Worm (Caenorhabditis elegans) whole organism, L2 larva: ENCODE results near the gene F13A7.14.

ENCODE experiments used
- C34F6.9 ChIP-seq: fragments of 150-350 bp; optimal IDR thresholded peaks from 2 replicates; lab custom pipeline; 2014; ENCODE audit warnings: missing biosample characterization, missing genetic modification characterization
- F13H6.1 ChIP-seq: sonication (generic microtip); optimal IDR thresholded peaks from 2 replicates; lab custom pipeline; 2016; ENCODE audit warnings: missing genetic modification characterization, missing compliant biosample characterization
- R02D3.7 ChIP-seq: fragments of 150-350 bp; optimal IDR thresholded peaks from 2 replicates; lab custom pipeline; 2014; ENCODE audit warnings: missing biosample characterization, missing genetic modification characterization
- Y55F3AM.14 ChIP-seq: fragments of 200-800 bp; sonication (Bioruptor generic); optimal IDR thresholded peaks from 2 replicates; lab custom pipeline; 2018; ENCODE audit warnings: mild to moderate bottlenecking, missing genetic modification characterization, missing compliant biosample characterization
- ZK546.5 ChIP-seq: sonication (generic microtip); optimal IDR thresholded peaks from 2 replicates; lab custom pipeline; 2017; ENCODE audit warnings: missing biosample characterization, missing genetic modification characterization
- alr-1 ChIP-seq: fragments of 150-350 bp; optimal IDR thresholded peaks from 2 replicates; lab custom pipeline; 2014; ENCODE audit warnings: missing biosample characterization, missing genetic modification characterization
- aly-2 ChIP-seq: fragments of 150-350 bp; optimal IDR thresholded peaks from 2 replicates; lab custom pipeline; 2014; ENCODE audit warnings: missing biosample characterization, missing genetic modification characterization
- ama-1 ChIP-seq: fragments of 150-350 bp; optimal IDR thresholded peaks from 2 replicates; lab custom pipeline; 2018; ENCODE audit warnings: inconsistent platforms
- blmp-1 ChIP-seq: sonication (generic microtip); optimal IDR thresholded peaks from 2 replicates; lab custom pipeline; 2017; ENCODE audit warnings: missing genetic modification characterization, mild to moderate bottlenecking, missing compliant biosample characterization, antibody characterized with exemption, moderate library complexity; ENCODE audit not compliant: insufficient read depth
- ceh-16 ChIP-seq: fragments of 150-350 bp; optimal IDR thresholded peaks from 2 replicates; lab custom pipeline; 2014; ENCODE audit warnings: missing biosample characterization, missing genetic modification characterization
- ceh-82 ChIP-seq: fragments of 150-350 bp; optimal IDR thresholded peaks from 2 replicates; lab custom pipeline; 2014; ENCODE audit warnings: missing biosample characterization, missing genetic modification characterization
- crh-2 ChIP-seq: sonication (generic microtip); optimal IDR thresholded peaks from 2 replicates; lab custom pipeline; 2017; ENCODE audit warnings: missing biosample characterization, missing genetic modification characterization
- dmd-4 ChIP-seq: sonication (generic microtip); optimal IDR thresholded peaks from 2 replicates; lab custom pipeline; 2017; ENCODE audit warnings: missing biosample characterization, missing genetic modification characterization
- egl-27 ChIP-seq: sonication (generic microtip); optimal IDR thresholded peaks from 3 replicates; lab custom pipeline; 2017; ENCODE audit warnings: missing biosample characterization, missing genetic modification reagents, missing genetic modification characterization
- elt-1 ChIP-seq: fragments of 150-350 bp; optimal IDR thresholded peaks from 2 replicates; lab custom pipeline; 2014; ENCODE audit warnings: missing biosample characterization, missing genetic modification characterization
- elt-3 ChIP-seq: sonication (generic microtip); optimal IDR thresholded peaks from 2 replicates; lab custom pipeline; 2017; ENCODE audit warnings: missing biosample characterization, missing genetic modification characterization
- fos-1 ChIP-seq: fragments of 150-350 bp; optimal IDR thresholded peaks from 2 replicates; lab custom pipeline; 2014; ENCODE audit warnings: missing biosample characterization, missing genetic modification characterization
- gmeb-1 ChIP-seq: fragments of 150-350 bp; optimal IDR thresholded peaks from 2 replicates; lab custom pipeline; 2014; ENCODE audit warnings: missing biosample characterization, missing genetic modification characterization
- lin-11 ChIP-seq: fragments of 150-350 bp; sonication (generic microtip); optimal IDR thresholded peaks from 2 replicates; lab custom pipeline; 2014; ENCODE audit warnings: missing biosample characterization, missing genetic modification characterization, inconsistent platforms, mixed read lengths
- lin-13 ChIP-seq: fragments of 150-350 bp; optimal IDR thresholded peaks from 2 replicates; lab custom pipeline; 2014; ENCODE audit warnings: missing biosample characterization, missing genetic modification reagents, missing genetic modification characterization
- lin-39 ChIP-seq: fragments of 150-350 bp; optimal IDR thresholded peaks from 2 replicates; lab custom pipeline; 2014; ENCODE audit warnings: missing biosample characterization, missing genetic modification reagents, missing genetic modification characterization
- lsy-2 ChIP-seq, 2 experiments: fragments of 150-350 bp in 1 of 2; sonication (generic microtip) in 1 of 2; optimal IDR thresholded peaks; 2 replicates each; lab custom pipeline; 2014 to 2017; ENCODE audit warnings: missing biosample characterization in 2 of 2, missing genetic modification characterization in 2 of 2
- mab-5 ChIP-seq: fragments of 150-350 bp; optimal IDR thresholded peaks from 2 replicates; lab custom pipeline; 2014; ENCODE audit warnings: missing biosample characterization, missing genetic modification characterization
- mbf-1 ChIP-seq: sonication (generic microtip); optimal IDR thresholded peaks from 2 replicates; lab custom pipeline; 2017; ENCODE audit warnings: missing biosample characterization, missing genetic modification characterization
- mdl-1 ChIP-seq, 2 experiments: fragments of 150-350 bp in 1 of 2; sonication (generic microtip) in 1 of 2; optimal IDR thresholded peaks; 2 replicates each; lab custom pipeline; 2017; ENCODE audit warnings: missing biosample characterization in 2 of 2, missing genetic modification characterization in 2 of 2
- nhr-10 ChIP-seq: sonication (generic microtip); optimal IDR thresholded peaks from 2 replicates; lab custom pipeline; 2017; ENCODE audit warnings: missing biosample characterization, missing genetic modification characterization
- nhr-11 ChIP-seq: fragments of 150-350 bp; optimal IDR thresholded peaks from 2 replicates; lab custom pipeline; 2014; ENCODE audit warnings: missing biosample characterization, missing genetic modification characterization
- nhr-12 ChIP-seq: fragments of 150-350 bp; optimal IDR thresholded peaks from 2 replicates; lab custom pipeline; 2014; ENCODE audit warnings: missing biosample characterization, missing genetic modification characterization
- nhr-129 ChIP-seq: fragments of 150-350 bp; optimal IDR thresholded peaks from 2 replicates; lab custom pipeline; 2014; ENCODE audit warnings: missing biosample characterization, missing genetic modification characterization
- nhr-21 ChIP-seq: fragments of 150-350 bp; optimal IDR thresholded peaks from 2 replicates; lab custom pipeline; 2014; ENCODE audit warnings: missing biosample characterization, missing genetic modification characterization
- nhr-23 ChIP-seq: fragments of 150-350 bp; optimal IDR thresholded peaks from 2 replicates; lab custom pipeline; 2014; ENCODE audit warnings: missing biosample characterization, missing genetic modification reagents, missing genetic modification characterization
- nhr-237 ChIP-seq: fragments of 150-350 bp; optimal IDR thresholded peaks from 2 replicates; lab custom pipeline; 2014; ENCODE audit warnings: missing biosample characterization, missing genetic modification characterization
- nhr-25 ChIP-seq: fragments of 150-350 bp; sonication (generic microtip); optimal IDR thresholded peaks from 3 replicates; lab custom pipeline; 2014; ENCODE audit warnings: missing biosample characterization, missing genetic modification characterization
- nhr-6 ChIP-seq: fragments of 150-350 bp; optimal IDR thresholded peaks from 2 replicates; lab custom pipeline; 2014; ENCODE audit warnings: missing biosample characterization, missing genetic modification characterization
- nhr-77 ChIP-seq: fragments of 150-350 bp; optimal IDR thresholded peaks from 2 replicates; lab custom pipeline; 2014; ENCODE audit warnings: missing biosample characterization, missing genetic modification characterization
- peb-1 ChIP-seq: fragments of 150-350 bp; optimal IDR thresholded peaks from 2 replicates; lab custom pipeline; 2014; ENCODE audit warnings: missing biosample characterization, missing genetic modification characterization
- sem-4 ChIP-seq: fragments of 150-350 bp; optimal IDR thresholded peaks from 2 replicates; lab custom pipeline; 2014; ENCODE audit warnings: missing biosample characterization, missing genetic modification reagents, missing genetic modification characterization
- skn-1 ChIP-seq: sonication (generic microtip); optimal IDR thresholded peaks from 2 replicates; lab custom pipeline; 2017; ENCODE audit warnings: missing biosample characterization, missing genetic modification characterization
- sma-3 ChIP-seq: sonication (generic microtip); optimal IDR thresholded peaks from 2 replicates; lab custom pipeline; 2016; ENCODE audit warnings: missing genetic modification reagents, missing genetic modification characterization, missing compliant biosample characterization
- sma-9 ChIP-seq, 2 experiments: fragments of 150-350 bp in 1 of 2; sonication (generic microtip) in 1 of 2; optimal IDR thresholded peaks; 2 replicates each; lab custom pipeline; 2014 to 2016; ENCODE audit warnings: missing genetic modification characterization in 2 of 2, mild to moderate bottlenecking in 1 of 2, missing biosample characterization in 1 of 2, missing compliant biosample characterization in 1 of 2, missing genetic modification reagents in 1 of 2, moderate library complexity in 1 of 2
- snpc-4 ChIP-seq: fragments of 150-350 bp; optimal IDR thresholded peaks from 2 replicates; lab custom pipeline; 2014; ENCODE audit warnings: missing biosample characterization, missing genetic modification characterization
- unc-39 ChIP-seq: fragments of 150-350 bp; optimal IDR thresholded peaks from 2 replicates; lab custom pipeline; 2014; ENCODE audit warnings: missing biosample characterization, missing genetic modification characterization
- unc-55 ChIP-seq: fragments of 150-350 bp; sonication (generic microtip); optimal IDR thresholded peaks from 3 replicates; lab custom pipeline; 2014; ENCODE audit warnings: missing biosample characterization, missing genetic modification reagents, missing genetic modification characterization
- unc-62 ChIP-seq: fragments of 150-350 bp; optimal IDR thresholded peaks from 2 replicates; lab custom pipeline; 2014; ENCODE audit warnings: missing biosample characterization, missing genetic modification reagents, missing genetic modification characterization
- zag-1 ChIP-seq: fragments of 150-350 bp; optimal IDR thresholded peaks from 2 replicates; lab custom pipeline; 2014; ENCODE audit warnings: missing biosample characterization, missing genetic modification characterization
- ztf-1 ChIP-seq: fragments of 200-800 bp; sonication (Bioruptor generic); conservative IDR thresholded peaks from 2 replicates; pipeline ENCODE4 v1.3.6; 2022; ENCODE audit warnings: missing genetic modification characterization, missing compliant biosample characterization
- ztf-11 ChIP-seq: sonication (generic microtip); optimal IDR thresholded peaks from 2 replicates; lab custom pipeline; 2017; ENCODE audit warnings: missing biosample characterization, missing genetic modification characterization
- ztf-4 ChIP-seq: fragments of 150-350 bp; optimal IDR thresholded peaks from 2 replicates; lab custom pipeline; 2014; ENCODE audit warnings: missing biosample characterization, missing genetic modification characterization

F13A7.14 gene

ce11 chrV:16401519-16401918, at the start of gene F13A7.14:
F13A7.14 (plus strand) TSS chrV:16401891.
- TF ChIP-seq ceh-16 = peak; percentile 77
- TF ChIP-seq nhr-12 (tag; lab: Kevin White, UChicago) = no peak
- peak; percentile 40 for TF ChIP-seq nhr-10
- TF ChIP-seq R02D3.7 (tag; lab: Kevin White, UChicago) = peak; percentile 33
- TF ChIP-seq ztf-4 (tag; lab: Kevin White, UChicago) = peak; percentile 28
- no peak for TF ChIP-seq nhr-129
- peak; percentile 75 for TF ChIP-seq crh-2 (tag; lab: Kevin White, UChicago)
- no peak for TF ChIP-seq elt-1 (tag; lab: Kevin White, UChicago)
- no peak for TF ChIP-seq mdl-1 (tag; optimal IDR thresholded peaks at IDR 0.05; lab: Kevin White, UChicago)
- no peak for TF ChIP-seq peb-1 (tag; lab: Kevin White, UChicago)
- TF ChIP-seq zag-1 = no peak
- peak; percentile 80 for TF ChIP-seq F13H6.1 (tag; lab: Kevin White, UChicago)
- no peak for TF ChIP-seq lin-39 (tag; lab: Kevin White, UChicago)
- TF ChIP-seq alr-1 (tag; lab: Kevin White, UChicago) = no peak
- TF ChIP-seq unc-55 (GFP tag; lab: Kevin White, UChicago) = peak; percentile 85
- no peak for TF ChIP-seq aly-2 (tag; lab: Kevin White, UChicago)
- peak; percentile 61 for TF ChIP-seq egl-27 (tag; lab: Kevin White, UChicago)
- no peak for TF ChIP-seq dmd-4
- no peak for TF ChIP-seq ztf-1
- peak; percentile 68 for TF ChIP-seq nhr-25 (tag; lab: Kevin White, UChicago)
- TF ChIP-seq mab-5 (tag; lab: Kevin White, UChicago) = peak; percentile 41
- no peak for TF ChIP-seq skn-1 (tag; lab: Kevin White, UChicago)
- no peak for TF ChIP-seq nhr-77 (tag; lab: Kevin White, UChicago)
- TF ChIP-seq lsy-2 (tag; optimal IDR thresholded peaks at IDR 0.05; lab: Kevin White, UChicago) = peak; percentile 58 to 83
- TF ChIP-seq nhr-6 (tag; lab: Kevin White, UChicago) = no peak
- TF ChIP-seq snpc-4 (tag; lab: Kevin White, UChicago) = no peak
- TF ChIP-seq Y55F3AM.14 (GFP tag; lab: Kevin White, UChicago) = no peak
- no peak for TF ChIP-seq unc-62 (GFP tag; lab: Kevin White, UChicago)
- TF ChIP-seq gmeb-1 (tag; lab: Kevin White, UChicago) = peak; percentile 97
- TF ChIP-seq ztf-11 = no peak
- TF ChIP-seq fos-1 = peak; percentile 4
- peak; percentile 72 for TF ChIP-seq C34F6.9
- peak; percentile 79 for TF ChIP-seq lin-13
- TF ChIP-seq lin-11 (tag; lab: Kevin White, UChicago) = peak; percentile 64
- peak; percentile 76 for TF ChIP-seq nhr-21 (tag; lab: Kevin White, UChicago)
- no peak for TF ChIP-seq nhr-23 (tag; lab: Kevin White, UChicago)
- no peak for TF ChIP-seq elt-3 (tag; lab: Kevin White, UChicago)
- peak; percentile 16 for TF ChIP-seq blmp-1 (tag; lab: Kevin White, UChicago)
- no peak for TF ChIP-seq mbf-1 (tag; lab: Kevin White, UChicago)
- no peak for TF ChIP-seq ZK546.5 (tag; lab: Kevin White, UChicago)
- peak; percentile 89 for TF ChIP-seq sma-3
- no peak for TF ChIP-seq ama-1 (lab: Kevin White, UChicago)
- TF ChIP-seq ceh-82 = no peak
- no peak for TF ChIP-seq nhr-11 (tag; lab: Kevin White, UChicago)
- TF ChIP-seq sma-9 (GFP tag; optimal IDR thresholded peaks at IDR 0.05; lab: Kevin White, UChicago) = peak; percentile 94
- no peak for TF ChIP-seq sma-9 (tag; optimal IDR thresholded peaks at IDR 0.05; lab: Kevin White, UChicago)
- no peak for TF ChIP-seq unc-39 (tag; lab: Kevin White, UChicago)
- TF ChIP-seq sem-4 = peak; percentile 58
- TF ChIP-seq nhr-237 (tag; lab: Kevin White, UChicago) = no peak
